Fruit fly (Drosophila melanogaster) whole organism, wandering third instar larva: Measurements from ENCODE around the gene sordd1.

Experiments
- Dif ChIP-seq: fragments of 200-275, 200-300 bp; sonication (Bioruptor generic); optimal IDR thresholded peaks from 2 replicates; lab custom pipeline; 2018; ENCODE audit warnings: missing biosample characterization, missing genetic modification characterization; ENCODE audit not compliant: partially characterized antibody
- HLH106 ChIP-seq: fragments of 200-800 bp; optimal IDR thresholded peaks from 3 replicates; lab custom pipeline; 2019; ENCODE audit warnings: missing biosample characterization, mild to moderate bottlenecking, missing genetic modification characterization, moderate library complexity
- OdsH ChIP-seq: fragments of 200-800 bp; sonication (Bioruptor generic); optimal IDR thresholded peaks from 2 replicates; lab custom pipeline; 2016; ENCODE audit warnings: missing biosample characterization, mild to moderate bottlenecking, missing genetic modification characterization
- Sp1 ChIP-seq: fragments of 200-800 bp; sonication (Bioruptor generic); optimal IDR thresholded peaks from 3 replicates; lab custom pipeline; 2019; ENCODE audit warnings: missing biosample characterization, mild to moderate bottlenecking, missing genetic modification characterization, moderate library complexity
- h ChIP-seq: fragments of 200-800 bp; sonication (Bioruptor generic); optimal IDR thresholded peaks from 3 replicates; lab custom pipeline; 2016; ENCODE audit warnings: missing biosample characterization, mild to moderate bottlenecking, missing genetic modification characterization
- usp ChIP-seq: fragments of >200 bp; optimal IDR thresholded peaks from 2 replicates; lab custom pipeline; 2017; ENCODE audit warnings: missing biosample characterization, missing genetic modification characterization
- woc ChIP-seq: sonication (Bioruptor generic); optimal IDR thresholded peaks from 2 replicates; lab custom pipeline; 2016; ENCODE audit warnings: missing biosample characterization, mild to moderate bottlenecking, missing genetic modification characterization

DNA sequence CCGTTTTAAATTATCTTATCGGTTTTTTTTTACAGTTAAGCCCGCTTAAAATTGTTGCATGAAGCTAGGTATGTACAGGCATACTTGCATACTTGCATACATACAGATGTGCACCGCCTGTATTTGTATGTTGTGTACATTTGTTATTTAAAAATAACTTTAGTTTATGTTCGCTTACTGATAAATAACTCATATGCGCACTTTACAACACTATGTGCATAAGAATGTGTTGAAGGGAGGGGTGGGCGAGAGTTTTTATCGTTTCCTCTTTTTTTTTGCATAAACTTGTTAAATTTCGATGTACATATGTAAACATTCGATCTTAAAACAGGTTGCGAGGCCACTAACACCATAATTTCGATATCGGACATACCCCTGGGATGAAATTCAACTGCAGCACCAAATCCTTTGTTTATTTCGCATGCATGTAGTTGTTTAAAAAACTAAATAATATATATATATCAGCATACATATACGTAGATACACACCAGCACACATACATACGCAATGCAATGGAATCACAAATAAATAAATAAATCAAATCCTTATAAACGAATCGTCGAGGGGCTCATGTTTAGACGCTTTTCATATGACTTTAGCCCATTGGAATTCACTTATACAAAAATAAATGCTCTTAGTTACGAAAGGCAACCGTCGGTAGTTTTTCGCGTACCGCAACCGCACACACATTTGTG lies 35.9 kb downstream of the sordd1 start:
- no peak for TF ChIP-seq Sp1
- TF ChIP-seq usp (GFP tag; lab: Kevin White, UChicago): no peak
- no peak for TF ChIP-seq HLH106 (tag; lab: Kevin White, UChicago)
- TF ChIP-seq Dif (GFP tag; lab: Kevin White, UChicago): no peak
- no peak for TF ChIP-seq woc (GFP tag; lab: Kevin White, UChicago)
- TF ChIP-seq OdsH: no peak
- TF ChIP-seq h (GFP tag; lab: Kevin White, UChicago): no peak
